Worm (Caenorhabditis elegans) whole organism, young adult: ENCODE results near the gene sqst-2.

Experiments used
- B0019.2 ChIP-seq: fragments of 200-800 bp; sonication (Bioruptor generic); conservative IDR thresholded peaks from 2 replicates; pipeline ENCODE4 v1.3.6; 2022; ENCODE audit warnings: missing genetic modification reagents, missing genetic modification characterization, missing compliant biosample characterization
- D2030.7 ChIP-seq: fragments of 200-800 bp; sonication (Bioruptor generic); IDR thresholded peaks from 2 replicates; pipeline ENCODE4 v1.3.6; 2022; ENCODE audit warnings: missing genetic modification reagents, missing genetic modification characterization, missing compliant biosample characterization
- F23B12.7 ChIP-seq: sonication (generic microtip); optimal IDR thresholded peaks from 2 replicates; lab custom pipeline; 2017; ENCODE audit warnings: missing genetic modification characterization, mild to moderate bottlenecking, missing compliant biosample characterization, antibody characterized with exemption, moderate library complexity; ENCODE audit not compliant: insufficient read depth
- F33H1.4 ChIP-seq: fragments of 200-800 bp; sonication (Bioruptor generic); IDR thresholded peaks from 2 replicates; pipeline ENCODE4 v1.3.6; 2022; ENCODE audit warnings: missing genetic modification reagents, missing genetic modification characterization, missing compliant biosample characterization
- F49E8.2 ChIP-seq: sonication (generic microtip); optimal IDR thresholded peaks from 3 replicates; lab custom pipeline; 2017; ENCODE audit warnings: missing genetic modification characterization, mild to moderate bottlenecking, missing compliant biosample characterization, antibody characterized with exemption, moderate library complexity; ENCODE audit not compliant: insufficient read depth
- F55B11.4 ChIP-seq: sonication (generic microtip); optimal IDR thresholded peaks from 2 replicates; lab custom pipeline; 2016; ENCODE audit warnings: missing compliant biosample characterization, missing genetic modification characterization, borderline replicate concordance; ENCODE audit not compliant: insufficient read depth
- T07F8.4 ChIP-seq: sonication (generic microtip); optimal IDR thresholded peaks from 2 replicates; lab custom pipeline; 2016; ENCODE audit warnings: mild to moderate bottlenecking, missing genetic modification characterization, moderate library complexity, missing compliant biosample characterization
- Y53F4B.3 ChIP-seq: fragments of 200-800 bp; sonication (Bioruptor generic); IDR thresholded peaks from 2 replicates; pipeline ENCODE4 v1.3.6; 2022; ENCODE audit warnings: missing genetic modification reagents, missing genetic modification characterization, missing compliant biosample characterization
- Y67H2A.10 ChIP-seq: fragments of 200-800 bp; sonication (Bioruptor generic); conservative IDR thresholded peaks from 2 replicates; pipeline ENCODE4 v1.3.6; 2022; ENCODE audit warnings: missing genetic modification reagents, missing genetic modification characterization, missing compliant biosample characterization
- Y95B8A.8 ChIP-seq: fragments of 200-800 bp; sonication (Bioruptor generic); IDR thresholded peaks from 2 replicates; pipeline ENCODE4 v1.3.6; 2022; ENCODE audit warnings: missing genetic modification reagents, missing genetic modification characterization, missing compliant biosample characterization
- akir-1 ChIP-seq: fragments of 200-800 bp; sonication (Bioruptor generic); optimal IDR thresholded peaks from 2 replicates; lab custom pipeline; 2018; ENCODE audit warnings: mild to moderate bottlenecking, missing genetic modification characterization, moderate library complexity, missing compliant biosample characterization
- aptf-2 ChIP-seq: fragments of 200-800 bp; sonication (Bioruptor generic); conservative IDR thresholded peaks from 2 replicates; pipeline ENCODE4 v1.3.6; 2022; ENCODE audit warnings: missing genetic modification reagents, missing genetic modification characterization, missing compliant biosample characterization
- aptf-3 ChIP-seq: fragments of 200-800 bp; sonication (Bioruptor generic); IDR thresholded peaks from 2 replicates; pipeline ENCODE4 v1.3.6; 2022; ENCODE audit warnings: missing genetic modification characterization, missing compliant biosample characterization
- atf-7 ChIP-seq: sonication (generic microtip); optimal IDR thresholded peaks from 2 replicates; lab custom pipeline; 2017; ENCODE audit warnings: mild to moderate bottlenecking, missing genetic modification characterization, missing compliant biosample characterization
- attf-5 ChIP-seq: fragments of 200-800 bp; sonication (Bioruptor generic); optimal IDR thresholded peaks from 2 replicates; lab custom pipeline; 2018; ENCODE audit warnings: mild to moderate bottlenecking, missing genetic modification characterization, missing compliant biosample characterization
- ccch-3 ChIP-seq: fragments of 200-800 bp; sonication (Bioruptor generic); optimal IDR thresholded peaks from 2 replicates; lab custom pipeline; 2018; ENCODE audit warnings: mild to moderate bottlenecking, missing genetic modification characterization, missing compliant biosample characterization
- cebp-1 ChIP-seq, 2 experiments: fragments of 200-800 bp in 1 of 2; sonication (Bioruptor generic) in 1 of 2; sonication (generic microtip) in 1 of 2; IDR thresholded peaks in 1 of 2; optimal IDR thresholded peaks in 1 of 2; 2 replicates each; pipeline versions ENCODE4 v1.3.6 to Lab custom; 2017 to 2022; ENCODE audit warnings: missing compliant biosample characterization in 2 of 2, missing genetic modification characterization in 2 of 2, mild to moderate bottlenecking in 1 of 2, missing genetic modification reagents in 1 of 2, moderate library complexity in 1 of 2
- ceh-27 ChIP-seq: fragments of 200-800 bp; sonication (Bioruptor generic); optimal IDR thresholded peaks from 2 replicates; lab custom pipeline; 2018; ENCODE audit warnings: mild to moderate bottlenecking, missing genetic modification characterization, moderate library complexity, missing compliant biosample characterization
- ceh-40 ChIP-seq: fragments of 200-800 bp; sonication (Bioruptor generic); IDR thresholded peaks from 2 replicates; pipeline ENCODE4 v1.3.6; 2022; ENCODE audit warnings: missing genetic modification characterization, missing compliant biosample characterization
- ceh-79 ChIP-seq: sonication (generic microtip); optimal IDR thresholded peaks from 2 replicates; lab custom pipeline; 2017; ENCODE audit warnings: mild to moderate bottlenecking, missing genetic modification characterization, missing compliant biosample characterization
- ceh-91 ChIP-seq: fragments of 200-800 bp; sonication (Bioruptor generic); IDR thresholded peaks from 2 replicates; pipeline ENCODE4 v1.3.6; 2022; ENCODE audit warnings: missing genetic modification reagents, missing genetic modification characterization, missing compliant biosample characterization
- die-1 ChIP-seq: sonication (generic microtip); optimal IDR thresholded peaks from 2 replicates; lab custom pipeline; 2016; ENCODE audit warnings: missing genotype, mild to moderate bottlenecking, missing genetic modification characterization, missing compliant biosample characterization
- dox-1 ChIP-seq: fragments of 200-800 bp; sonication (Bioruptor generic); IDR thresholded peaks from 2 replicates; pipeline ENCODE4 v1.3.6; 2022; ENCODE audit warnings: missing genetic modification reagents, missing genetic modification characterization, missing compliant biosample characterization
- dpff-1 ChIP-seq: sonication (generic microtip); optimal IDR thresholded peaks from 2 replicates; lab custom pipeline; 2017; ENCODE audit warnings: mild to moderate bottlenecking, missing genetic modification characterization, missing compliant biosample characterization
- him-1 ChIP-seq: sonication (generic microtip); optimal IDR thresholded peaks from 2 replicates; lab custom pipeline; 2016; ENCODE audit warnings: missing genotype, missing genetic modification reagents, missing genetic modification characterization, missing compliant biosample characterization
- hrde-1 ChIP-seq: sonication (generic microtip); optimal IDR thresholded peaks from 2 replicates; lab custom pipeline; 2016; ENCODE audit warnings: missing genetic modification characterization, mild to moderate bottlenecking, missing compliant biosample characterization, moderate library complexity, missing genotype, missing genetic modification reagents, borderline replicate concordance
- hsf-1 ChIP-seq: fragments of 200-800 bp; sonication (Bioruptor generic); IDR thresholded peaks from 2 replicates; pipeline ENCODE4 v1.3.6; 2022; ENCODE audit warnings: missing genetic modification reagents, missing genetic modification characterization, missing compliant biosample characterization
- lin-35 ChIP-seq, 3 experiments: fragments of 150-350 bp in 2 of 3; sonication (generic microtip) in 1 of 3; optimal IDR thresholded peaks; 2 replicates each; lab custom pipeline; 2014 to 2018; ENCODE audit warnings: missing biosample characterization in 3 of 3, missing genetic modification characterization in 3 of 3, missing genetic modification reagents in 3 of 3
- lsl-1 ChIP-seq: fragments of 200-800 bp; sonication (Bioruptor generic); optimal IDR thresholded peaks from 2 replicates; lab custom pipeline; 2018; ENCODE audit warnings: mild to moderate bottlenecking, missing genetic modification characterization, moderate library complexity, missing compliant biosample characterization
- madf-10 ChIP-seq: sonication (generic microtip); optimal IDR thresholded peaks from 2 replicates; lab custom pipeline; 2016; ENCODE audit warnings: mild to moderate bottlenecking, missing genetic modification characterization, missing compliant biosample characterization
- mel-28 ChIP-seq: sonication (generic microtip); optimal IDR thresholded peaks from 2 replicates; lab custom pipeline; 2016; ENCODE audit warnings: borderline replicate concordance, mild to moderate bottlenecking, missing genetic modification characterization, missing compliant biosample characterization
- rcor-1 ChIP-seq: fragments of 200-800 bp; sonication (Bioruptor generic); IDR thresholded peaks from 2 replicates; pipeline ENCODE4 v1.3.6; 2022; ENCODE audit warnings: missing genetic modification reagents, missing genetic modification characterization, missing compliant biosample characterization
- rpc-1 ChIP-seq, 2 experiments: fragments of 150-350 bp in 1 of 2; sonication (generic microtip) in 1 of 2; optimal IDR thresholded peaks; 2 replicates each; lab custom pipeline; 2014 to 2018; ENCODE audit warnings: missing biosample characterization in 1 of 2, missing genetic modification characterization in 1 of 2, missing genetic modification reagents in 1 of 2, missing genotype in 1 of 2
- snpc-1.1 ChIP-seq: sonication (generic microtip); optimal IDR thresholded peaks from 2 replicates; lab custom pipeline; 2017; ENCODE audit warnings: missing genetic modification characterization, mild to moderate bottlenecking, missing compliant biosample characterization, antibody characterized with exemption, moderate library complexity, missing genotype, missing genetic modification reagents; ENCODE audit not compliant: insufficient read depth
- snpc-4 ChIP-seq, 5 experiments: fragments of 150-350 bp in 1 of 5; sonication (generic microtip) in 4 of 5; optimal IDR thresholded peaks; 2 replicates each; lab custom pipeline; 2014 to 2018; ENCODE audit warnings: missing genetic modification characterization in 5 of 5, missing biosample characterization in 3 of 5, antibody characterized with exemption in 2 of 5, mild to moderate bottlenecking in 2 of 5, missing compliant biosample characterization in 2 of 5, missing genotype in 2 of 5, moderate library complexity in 2 of 5, missing genetic modification reagents in 1 of 5
- tbp1 ChIP-seq: fragments of 200-800 bp; sonication (Bioruptor generic); optimal IDR thresholded peaks from 2 replicates; lab custom pipeline; 2018; ENCODE audit warnings: mild to moderate bottlenecking, missing genetic modification characterization, missing compliant biosample characterization
- unc-130 ChIP-seq: sonication (generic microtip); optimal IDR thresholded peaks from 2 replicates; lab custom pipeline; 2016; ENCODE audit warnings: missing genetic modification reagents, missing genetic modification characterization, missing compliant biosample characterization
- zfh-2 ChIP-seq: fragments of 200-800 bp; sonication (Bioruptor generic); conservative IDR thresholded peaks from 2 replicates; pipeline ENCODE4 v1.3.6; 2022; ENCODE audit warnings: missing genetic modification reagents, missing genetic modification characterization, missing compliant biosample characterization
- zim-3 ChIP-seq: sonication (generic microtip); optimal IDR thresholded peaks from 2 replicates; lab custom pipeline; 2017; ENCODE audit warnings: mild to moderate bottlenecking, missing genetic modification characterization, moderate library complexity, missing compliant biosample characterization
- ztf-22 ChIP-seq: fragments of 200-800 bp; sonication (Bioruptor generic); optimal IDR thresholded peaks from 2 replicates; lab custom pipeline; 2018; ENCODE audit warnings: mild to moderate bottlenecking, missing genetic modification characterization, moderate library complexity, missing compliant biosample characterization
- ztf-26 ChIP-seq: sonication (generic microtip); optimal IDR thresholded peaks from 2 replicates; lab custom pipeline; 2017; ENCODE audit warnings: missing genetic modification characterization, missing compliant biosample characterization
- ztf-6 ChIP-seq: fragments of 200-800 bp; sonication (Bioruptor generic); IDR thresholded peaks from 2 replicates; pipeline ENCODE4 v1.3.6; 2022; ENCODE audit warnings: missing genetic modification reagents, missing genetic modification characterization, missing compliant biosample characterization

The sqst-2 gene

DNA sequence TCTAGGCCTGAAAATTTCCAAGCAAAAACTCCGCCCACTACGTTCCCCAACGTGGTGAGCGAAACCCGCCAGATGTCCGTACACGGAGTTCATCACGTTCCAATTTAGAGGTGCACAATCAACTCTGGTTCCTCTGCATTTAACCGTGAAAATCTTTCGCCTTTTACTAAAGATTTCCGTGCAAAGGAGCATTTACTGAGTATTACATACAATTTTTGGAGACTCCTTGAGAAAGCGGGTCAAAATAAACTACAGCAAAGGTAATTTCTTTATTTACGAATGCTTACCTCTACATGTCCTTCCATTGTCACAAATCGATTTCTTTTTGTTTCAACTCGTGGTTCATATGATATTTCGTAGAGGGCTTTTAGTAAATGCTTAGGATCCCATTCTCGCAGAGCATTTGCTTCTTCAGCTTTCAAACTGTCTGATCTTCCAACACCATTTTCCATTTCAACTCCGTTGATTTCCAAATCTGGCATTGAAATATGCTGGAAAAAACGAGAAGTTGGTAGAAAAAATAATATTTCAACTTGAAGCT lies 12.1 kb downstream of the sqst-2 start, which contains the start of gene F42C5.9 (continued):
- no peak for TF ChIP-seq madf-10 (tag; lab: Kevin White, UChicago)
- no peak for TF ChIP-seq akir-1 (GFP tag; lab: Kevin White, UChicago)
- peak; percentile 41; the same call in 1 of the 2 replicates for TF ChIP-seq B0019.2 (GFP tag; lab: Robert Waterston, UW)
- no peak for TF ChIP-seq cebp-1 (GFP tag; IDR thresholded peaks at IDR 0.05; lab: Robert Waterston, UW)
- no peak for TF ChIP-seq cebp-1 (tag; optimal IDR thresholded peaks at IDR 0.05; lab: Kevin White, UChicago)
- peak; percentile 66 for TF ChIP-seq ceh-91 (GFP tag; lab: Robert Waterston, UW)
- TF ChIP-seq snpc-1.1 = peak; percentile 98
- no peak for TF ChIP-seq zim-3 (tag; lab: Kevin White, UChicago)
- no peak for TF ChIP-seq ztf-26
- TF ChIP-seq mel-28 (tag; lab: Kevin White, UChicago) = no peak

- TF ChIP-seq D2030.7 (GFP tag; lab: Robert Waterston, UW) (no peak), madf-10 (tag; lab: Kevin White, UChicago) (peak; percentile 8), dox-1 (GFP tag; lab: Robert Waterston, UW) (no peak), zfh-2 (GFP tag; lab: Robert Waterston, UW) (no peak), ztf-6 (GFP tag; lab: Robert Waterston, UW) (no peak), snpc-4 (GFP tag; optimal IDR thresholded peaks at IDR 0.05; lab: Kevin White, UChicago) (peak; percentile 80), snpc-4 (tag; optimal IDR thresholded peaks at IDR 0.05; lab: Kevin White, UChicago) (peak; percentile 70 to 79 (median 76)), cebp-1 (GFP tag; IDR thresholded peaks at IDR 0.05; lab: Robert Waterston, UW) (no peak), cebp-1 (tag; optimal IDR thresholded peaks at IDR 0.05; lab: Kevin White, UChicago) (peak; percentile 52), rcor-1 (no peak), rpc-1 (optimal IDR thresholded peaks at IDR 0.05; lab: Kevin White, UChicago) (no peak), rpc-1 (tag; optimal IDR thresholded peaks at IDR 0.05; lab: Kevin White, UChicago) (no peak), aptf-3 (GFP tag; lab: Robert Waterston, UW) (no peak), attf-5 (GFP tag; lab: Kevin White, UChicago) (no peak), atf-7 (tag; lab: Kevin White, UChicago) (no peak), T07F8.4 (tag; lab: Kevin White, UChicago) (no peak), Y53F4B.3 (GFP tag; lab: Robert Waterston, UW) (no peak), ceh-27 (GFP tag; lab: Kevin White, UChicago) (no peak), B0019.2 (GFP tag; lab: Robert Waterston, UW) (no peak), die-1 (tag; lab: Kevin White, UChicago) (no peak), lin-35 (GFP tag; optimal IDR thresholded peaks at IDR 0.05; lab: Kevin White, UChicago) (peak in 1 of 3 experiments; percentile 70), him-1 (tag; lab: Kevin White, UChicago) (peak; percentile 9), ztf-22 (GFP tag; lab: Kevin White, UChicago) (no peak), hrde-1 (no peak), dpff-1 (no peak), F49E8.2 (tag; lab: Kevin White, UChicago) (no peak), Y67H2A.10 (GFP tag; lab: Robert Waterston, UW) (no peak), tbp1 (GFP tag; lab: Kevin White, UChicago) (peak; percentile 49), ceh-79 (tag; lab: Kevin White, UChicago) (no peak), snpc-1.1 (peak; percentile 52), Y95B8A.8 (GFP tag; lab: Robert Waterston, UW) (no peak), ceh-91 (GFP tag; lab: Robert Waterston, UW) (0 out of 2 replicates have a peak, but pooled peaks have one; percentile 18), lsl-1 (no peak), unc-130 (GFP tag; lab: Kevin White, UChicago) (no peak), hsf-1 (GFP tag; lab: Robert Waterston, UW) (no peak), F33H1.4 (GFP tag; lab: Robert Waterston, UW) (peak; percentile 89), F55B11.4 (tag; lab: Kevin White, UChicago) (no peak), ccch-3 (GFP tag; lab: Kevin White, UChicago) (no peak), ceh-40 (GFP tag; lab: Robert Waterston, UW) (no peak), ztf-26 (peak; percentile 40), F23B12.7 (tag; lab: Kevin White, UChicago) (peak; percentile 51), aptf-2 (no peak)
Measured at ce11 chrIV:7313962-7314361, 14.8 kb downstream of the sqst-2 start.
